Fruit fly (Drosophila melanogaster): ENCODE measurements around the gene Vps4.
"Not testable (repeated sequence)": the region's sequence is repeated elsewhere in the genome, so short reads cannot be mapped to it uniquely, and the experiment has no call there.

DNA sequence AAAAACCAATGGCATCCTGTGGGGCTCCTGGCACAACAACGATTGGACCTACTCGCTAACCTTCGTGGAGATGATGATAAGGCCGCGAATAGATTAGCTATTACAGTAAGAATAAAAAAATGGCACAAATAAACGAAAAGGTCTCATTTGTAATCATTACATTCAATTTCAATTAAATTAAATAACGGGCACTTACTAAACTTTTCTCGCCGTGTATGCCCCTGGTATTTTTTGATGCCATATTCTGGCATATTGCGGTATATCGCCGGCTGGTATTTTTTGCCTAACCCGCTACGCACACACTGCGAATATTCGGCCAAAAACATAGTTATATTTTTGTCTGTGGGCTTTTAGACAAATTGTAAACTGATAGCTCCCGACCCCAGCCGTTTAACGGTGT is 18.2 kb upstream of the Vps4 start, which contains the start of gene Gss1:
- not testable (repeated sequence) for TF ChIP-seq Ets21C, Lpt, fd85E, fd59A, lz, spab, esn, dac, Smox, vri, OdsH (GFP tag; optimal IDR thresholded peaks at IDR 0.05)

Data from whole organism, prepupa.